Worm (Caenorhabditis elegans): ENCODE data around the gene dpf-6.

Gene dpf-6

DNA sequence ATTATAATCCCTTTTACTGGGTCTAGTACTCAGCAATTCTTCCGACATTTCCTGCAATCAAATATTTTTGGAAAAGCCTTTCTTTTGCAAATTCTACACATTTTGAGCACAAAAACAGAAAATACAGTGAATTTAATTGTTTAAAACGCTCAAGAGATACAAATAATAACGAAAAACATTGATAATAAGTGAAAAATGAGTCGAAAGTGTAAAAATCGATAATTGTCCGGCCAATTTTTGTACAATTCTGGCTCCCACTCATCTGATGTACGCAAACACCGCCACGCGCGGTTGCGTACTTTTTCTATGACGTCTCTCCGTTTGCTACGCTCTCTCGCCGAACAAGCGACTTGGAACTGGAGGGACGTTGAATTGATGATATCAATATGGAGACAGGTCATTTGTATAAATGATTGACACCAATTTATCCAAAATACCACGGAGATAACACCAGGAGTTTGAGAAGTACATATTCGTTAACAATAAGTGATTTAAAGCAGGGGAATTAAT lies 17.2 kb upstream of the dpf-6 start, which contains the start of gene lin-36:
Gene lin-36 (minus strand): TSS at position 51 of the 510 bp plus-strand sequence.
- TF ChIP-seq T23F11.4 (GFP tag; optimal IDR thresholded peaks at IDR 0.05) (no peak), tbx-2 (tag; optimal IDR thresholded peaks at IDR 0.05) (peak; percentile 82), nfya-1 (tag; optimal IDR thresholded peaks at IDR 0.05) (peak; percentile 73), elt-4 (tag; optimal IDR thresholded peaks at IDR 0.05) (no peak), ref-2 (tag; optimal IDR thresholded peaks at IDR 0.05) (peak; percentile 44), elt-2 (tag; optimal IDR thresholded peaks at IDR 0.05) (peak; percentile 49), unc-3 (GFP tag; conservative IDR thresholded peaks at IDR 0.05) (no peak), unc-3 (tag; optimal IDR thresholded peaks at IDR 0.05) (peak; percentile 25), tbx-7 (tag; optimal IDR thresholded peaks at IDR 0.05) (no peak), ceh-6 (GFP tag; optimal IDR thresholded peaks at IDR 0.05) (no peak), pax-1 (tag; optimal IDR thresholded peaks at IDR 0.05) (peak; percentile 41), mec-3 (tag; optimal IDR thresholded peaks at IDR 0.05; ENCODE audit: borderline replicate concordance) (no peak), ceh-30 (tag; optimal IDR thresholded peaks at IDR 0.05) (peak; percentile 41), ceh-31 (tag; optimal IDR thresholded peaks at IDR 0.05) (peak; percentile 64), unc-55 (GFP tag; optimal IDR thresholded peaks at IDR 0.05) (peak; percentile 98), unc-42 (tag; optimal IDR thresholded peaks at IDR 0.05) (peak; percentile 75), ceh-18 (tag; optimal IDR thresholded peaks at IDR 0.05) (peak; percentile 46), ceh-14 (tag; optimal IDR thresholded peaks at IDR 0.05) (peak; percentile 23), ceh-48 (tag; optimal IDR thresholded peaks at IDR 0.05) (peak; percentile 98), hlh-30 (tag; optimal IDR thresholded peaks at IDR 0.05; ENCODE audit: insufficient read depth) (peak; percentile 79), fkh-10 (GFP tag; optimal IDR thresholded peaks at IDR 0.05) (no peak), K09A11.1 (tag; optimal IDR thresholded peaks at IDR 0.05; ENCODE audit: insufficient read depth) (peak; percentile 30)

DNA sequence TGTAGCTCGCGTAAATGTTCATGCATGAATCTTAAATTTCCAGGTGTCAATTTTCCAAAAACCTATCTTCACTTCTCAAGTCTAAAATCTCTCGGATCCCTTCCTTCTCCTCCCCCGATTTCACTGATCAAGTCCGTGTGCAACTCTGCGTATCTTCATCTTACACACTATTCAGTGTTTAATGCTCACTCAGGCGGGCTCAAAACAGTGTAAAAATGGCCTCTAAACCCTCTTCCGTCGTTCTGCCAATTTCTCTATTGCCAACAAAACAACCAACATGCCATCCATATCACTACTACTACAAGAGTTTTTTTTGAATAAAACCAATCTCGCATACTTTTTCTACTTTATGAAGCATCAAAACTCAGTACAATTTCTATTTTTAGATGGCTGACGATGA lies 16.0 kb upstream of the dpf-6 start, which contains the start of gene F44B9.2:
Gene F44B9.2 (plus strand): TSS at position 387 of the 400 bp plus-strand sequence.
- TF ChIP-seq pat-9 (tag; optimal IDR thresholded peaks at IDR 0.05) (peak; percentile 5), ceh-45 (GFP tag; IDR thresholded peaks at IDR 0.05) (no peak)

DNA sequence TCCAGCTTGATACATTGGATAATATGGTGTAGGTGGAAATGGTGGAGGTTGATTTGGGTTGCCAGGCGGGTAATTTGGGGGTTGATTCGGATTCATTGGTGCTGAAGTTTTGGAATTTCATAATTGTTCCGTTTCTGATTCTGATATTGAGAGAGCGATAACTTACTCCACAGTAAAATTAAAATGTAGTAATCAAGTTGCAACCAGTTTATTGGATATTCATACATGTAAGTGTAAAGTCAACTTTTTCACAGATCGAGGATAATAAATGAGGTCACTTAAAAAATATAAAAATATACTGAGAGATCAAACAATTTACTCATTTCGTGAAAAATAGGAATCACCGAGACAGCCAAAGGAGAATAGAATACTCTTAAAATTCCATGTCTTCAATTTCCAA lies 10.1 kb upstream of the dpf-6 start, which contains the start of gene mdt-30:
Gene mdt-30 (minus strand): TSS at position 101 of the 400 bp plus-strand sequence.
- TF ChIP-seq C08G9.2 (tag; optimal IDR thresholded peaks at IDR 0.05) = no peak
- no peak for TF ChIP-seq pros-1 (tag; optimal IDR thresholded peaks at IDR 0.05)
- TF ChIP-seq dmd-4 (tag; optimal IDR thresholded peaks at IDR 0.05; ENCODE audit: borderline replicate concordance) = no peak
- TF ChIP-seq pha-4 (tag; optimal IDR thresholded peaks at IDR 0.05) = no peak
- no peak for TF ChIP-seq mec-3 (tag; optimal IDR thresholded peaks at IDR 0.05; ENCODE audit: borderline replicate concordance)
- TF ChIP-seq pqm-1 (tag; optimal IDR thresholded peaks at IDR 0.05) = no peak
- no peak for TF ChIP-seq ceh-24 (tag; optimal IDR thresholded peaks at IDR 0.05)
- TF ChIP-seq hlh-13 (GFP tag; optimal IDR thresholded peaks at IDR 0.05) = no peak
- no peak for TF ChIP-seq dve-1 (tag; optimal IDR thresholded peaks at IDR 0.05)
- TF ChIP-seq C38D4.7 (GFP tag; optimal IDR thresholded peaks at IDR 0.05) = no peak

DNA sequence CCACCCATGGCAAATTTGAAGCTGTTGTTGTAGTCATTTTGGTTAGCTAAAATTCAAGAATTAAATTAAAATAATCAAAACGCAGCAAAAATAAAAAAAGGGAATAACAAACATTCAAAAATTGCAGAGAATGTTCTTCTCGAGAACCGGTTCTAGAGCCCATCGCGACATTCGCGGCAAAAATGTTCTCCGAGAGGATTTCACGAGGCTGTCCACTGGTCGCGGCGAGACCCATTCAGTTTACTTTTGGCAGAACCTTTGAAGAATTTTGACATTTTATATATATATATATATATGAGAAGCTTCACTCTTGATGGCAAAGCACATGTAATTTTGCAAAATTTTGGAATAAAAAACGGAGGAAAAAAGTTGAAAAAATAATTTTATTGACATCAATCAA lies 8.6 kb upstream of the dpf-6 start, which contains the start of gene F44B9.8:
Gene F44B9.8 (minus strand): TSS at position 163 of the 400 bp plus-strand sequence.
- TF ChIP-seq K09A11.1 (tag; optimal IDR thresholded peaks at IDR 0.05; ENCODE audit: insufficient read depth) (no peak), madf-2 (tag; optimal IDR thresholded peaks at IDR 0.05) (no peak), lim-6 (tag; optimal IDR thresholded peaks at IDR 0.05) (no peak), nfya-1 (tag; optimal IDR thresholded peaks at IDR 0.05) (peak; percentile 44), ahr-1 (tag; optimal IDR thresholded peaks at IDR 0.05) (no peak)

All from whole organism, late embryonic.